Fruit fly (Drosophila melanogaster) whole organism, embryonic: ENCODE data around the gene CG13311.

Source experiments
- CG11247 ChIP-seq: fragments of 200-800 bp; sonication (Bioruptor generic); IDR thresholded peaks from 2 replicates; pipeline ENCODE4 v1.3.6; 2022; ENCODE audit warnings: missing biosample characterization, missing genetic modification characterization
- CG11456 ChIP-seq: fragments of 200-800 bp; sonication (Bioruptor generic); IDR thresholded peaks from 3 replicates; pipeline ENCODE4 v1.3.6; 2022; ENCODE audit warnings: missing biosample characterization, missing genetic modification characterization
- CG12942 ChIP-seq: fragments of 200-800 bp; sonication (Bioruptor generic); optimal IDR thresholded peaks from 3 replicates; lab custom pipeline; 2016; ENCODE audit warnings: missing biosample characterization, missing genetic modification characterization
- CG13424 ChIP-seq: fragments of 200-800 bp; sonication (Bioruptor generic); optimal IDR thresholded peaks from 2 replicates; lab custom pipeline; 2019; ENCODE audit warnings: missing biosample characterization, mild to moderate bottlenecking, missing genetic modification characterization, moderate library complexity
- CG1603 ChIP-seq: fragments of 200-800 bp; sonication (Bioruptor generic); optimal IDR thresholded peaks from 2 replicates; lab custom pipeline; 2019; ENCODE audit warnings: missing biosample characterization, mild to moderate bottlenecking, missing genetic modification characterization, moderate library complexity
- CG16815 ChIP-seq: fragments of 200-800 bp; sonication (Bioruptor generic); optimal IDR thresholded peaks from 3 replicates; lab custom pipeline; 2017; ENCODE audit warnings: missing biosample characterization, mild to moderate bottlenecking, missing genetic modification characterization
- CG17359 ChIP-seq: fragments of 200-800 bp; sonication (Bioruptor generic); optimal IDR thresholded peaks from 3 replicates; lab custom pipeline; 2018; ENCODE audit warnings: missing biosample characterization, mild to moderate bottlenecking, missing genetic modification characterization, moderate library complexity
- CG1792 ChIP-seq: fragments of 200-800 bp; sonication (Bioruptor generic); optimal IDR thresholded peaks from 2 replicates; lab custom pipeline; 2016; ENCODE audit warnings: missing biosample characterization, missing genetic modification characterization
- CG18262 ChIP-seq: fragments of 200-800 bp; optimal IDR thresholded peaks from 3 replicates; lab custom pipeline; 2019; ENCODE audit warnings: missing biosample characterization, mild to moderate bottlenecking, missing genetic modification characterization, moderate library complexity
- CG2199 ChIP-seq: fragments of 200-800 bp; sonication (Bioruptor generic); IDR thresholded peaks from 3 replicates; pipeline ENCODE4 v1.3.6; 2022; ENCODE audit warnings: missing biosample characterization, missing genetic modification characterization
- CG30020 ChIP-seq: fragments of 200-800 bp; optimal IDR thresholded peaks from 2 replicates; lab custom pipeline; 2019; ENCODE audit warnings: missing biosample characterization, mild to moderate bottlenecking, missing genetic modification characterization, moderate library complexity
- CG31441 ChIP-seq: fragments of 200-800 bp; sonication (Bioruptor generic); IDR thresholded peaks from 2 replicates; pipeline ENCODE4 v1.3.6; 2022; ENCODE audit warnings: missing biosample characterization, missing genetic modification characterization
- CG3281 ChIP-seq: fragments of 200-800 bp; sonication (Bioruptor generic); optimal IDR thresholded peaks from 3 replicates; lab custom pipeline; 2017; ENCODE audit warnings: missing biosample characterization, mild to moderate bottlenecking, missing genetic modification characterization
- CG34224 ChIP-seq: fragments of 200-800 bp; sonication (Bioruptor generic); IDR thresholded peaks from 3 replicates; pipeline ENCODE4 v1.3.6; 2022; ENCODE audit warnings: missing biosample characterization, missing genetic modification characterization; ENCODE audit not compliant: partially characterized antibody
- CG43689 ChIP-seq: fragments of 200-800 bp; sonication (Bioruptor generic); IDR thresholded peaks from 2 replicates; pipeline ENCODE4 v1.3.6; 2022; ENCODE audit warnings: missing biosample characterization, missing genetic modification characterization
- CG4617 ChIP-seq: fragments of 200-800 bp; sonication (Bioruptor generic); optimal IDR thresholded peaks from 3 replicates; lab custom pipeline; 2016; ENCODE audit warnings: missing biosample characterization, missing genetic modification characterization, borderline replicate concordance
- CG7786 ChIP-seq: fragments of 200-800 bp; sonication (Bioruptor generic); optimal IDR thresholded peaks from 2 replicates; lab custom pipeline; 2016; ENCODE audit warnings: missing biosample characterization, missing genetic modification characterization
- CG9215 ChIP-seq: fragments of 200-800 bp; sonication (Bioruptor generic); IDR thresholded peaks from 2 replicates; pipeline ENCODE4 v1.3.6; 2022; ENCODE audit warnings: missing biosample characterization, missing genetic modification characterization
- CkIIα-i1 ChIP-seq: fragments of 200-800 bp; sonication (Bioruptor generic); IDR thresholded peaks from 2 replicates; pipeline ENCODE4 v1.3.6; 2022; ENCODE audit warnings: missing biosample characterization, missing genetic modification characterization
- Deaf1 ChIP-seq: fragments of 200-800 bp; optimal IDR thresholded peaks from 3 replicates; lab custom pipeline; 2019; ENCODE audit warnings: missing biosample characterization, mild to moderate bottlenecking, missing genetic modification characterization, moderate library complexity
- Dll ChIP-seq: fragments of 200-800 bp; sonication (Bioruptor generic); IDR thresholded peaks from 4 replicates; pipeline ENCODE4 v1.3.6; 2022; ENCODE audit warnings: missing biosample characterization, missing genetic modification characterization; ENCODE audit not compliant: partially characterized antibody
- Drgx ChIP-seq: fragments of 200-800 bp; sonication (Bioruptor generic); IDR thresholded peaks from 2 replicates; pipeline ENCODE4 v1.3.6; 2022; ENCODE audit warnings: missing biosample characterization, missing genetic modification characterization
- Eip74EF ChIP-seq, 2 experiments: fragments of 200-800 bp in 1 of 2; fragments of >200 bp in 1 of 2; sonication (Bioruptor generic) in 1 of 2; optimal IDR thresholded peaks; 2 replicates each; lab custom pipeline; 2017 to 2019; ENCODE audit warnings: missing biosample characterization in 2 of 2, missing genetic modification characterization in 2 of 2, mild to moderate bottlenecking in 1 of 2, moderate library complexity in 1 of 2
- Hmr ChIP-seq: fragments of 200-800 bp; sonication (Bioruptor generic); optimal IDR thresholded peaks from 3 replicates; lab custom pipeline; 2017; ENCODE audit warnings: mild to moderate bottlenecking, missing biosample characterization, missing genetic modification reagents, missing genetic modification characterization
- Hr78 ChIP-seq, 2 experiments: fragments of 200-800 bp in 1 of 2; fragments of >200 bp in 1 of 2; sonication (Bioruptor generic) in 1 of 2; optimal IDR thresholded peaks; 2 replicates each; lab custom pipeline; 2017 to 2019; ENCODE audit warnings: missing biosample characterization in 2 of 2, missing genetic modification characterization in 2 of 2, mild to moderate bottlenecking in 1 of 2, moderate library complexity in 1 of 2
- Poxn ChIP-seq: fragments of 200-800 bp; sonication (Bioruptor generic); IDR thresholded peaks from 2 replicates; pipeline ENCODE4 v1.3.6; 2022; ENCODE audit warnings: missing biosample characterization, missing genetic modification characterization
- TFAM ChIP-seq: fragments of 200-800 bp; sonication (Bioruptor generic); optimal IDR thresholded peaks from 2 replicates; lab custom pipeline; 2017; ENCODE audit warnings: missing biosample characterization, missing genetic modification characterization, inconsistent platforms
- Vsx1 ChIP-seq: fragments of 200-800 bp; sonication (Bioruptor generic); optimal IDR thresholded peaks from 2 replicates; lab custom pipeline; 2017; ENCODE audit warnings: missing biosample characterization, mild to moderate bottlenecking, missing genetic modification characterization, missing genetic modification reagents
- amos ChIP-seq: fragments of 200-800 bp; sonication (Bioruptor generic); IDR thresholded peaks from 2 replicates; pipeline ENCODE4 v1.3.6; 2022; ENCODE audit warnings: missing biosample characterization, missing genetic modification characterization; ENCODE audit not compliant: partially characterized antibody
- bbx ChIP-seq: fragments of 200-800 bp; sonication (Bioruptor generic); IDR thresholded peaks from 2 replicates; pipeline ENCODE4 v1.3.6; 2022; ENCODE audit warnings: missing biosample characterization, missing genetic modification characterization; ENCODE audit not compliant: partially characterized antibody
- ewg ChIP-seq: fragments of 200-800 bp; sonication (Bioruptor generic); optimal IDR thresholded peaks from 3 replicates; lab custom pipeline; 2017; ENCODE audit warnings: mild to moderate bottlenecking, missing biosample characterization, missing genetic modification reagents, missing genetic modification characterization
- grau ChIP-seq: fragments of 200-800 bp; optimal IDR thresholded peaks from 3 replicates; lab custom pipeline; 2019; ENCODE audit warnings: missing biosample characterization, mild to moderate bottlenecking, missing genetic modification characterization, moderate library complexity
- gro ChIP-seq: fragments of 200-800 bp; sonication (Bioruptor generic); optimal IDR thresholded peaks from 2 replicates; lab custom pipeline; 2016; ENCODE audit warnings: missing biosample characterization, missing genetic modification characterization
- jumu ChIP-seq: fragments of 200-800 bp; sonication (Bioruptor generic); optimal IDR thresholded peaks from 3 replicates; lab custom pipeline; 2016; ENCODE audit warnings: missing biosample characterization, missing genetic modification characterization
- lab ChIP-seq: fragments of 200-800 bp; sonication (Bioruptor generic); optimal IDR thresholded peaks from 3 replicates; lab custom pipeline; 2017; ENCODE audit warnings: missing biosample characterization, missing genetic modification characterization, mild to moderate bottlenecking, moderate library complexity, missing genetic modification reagents
- peb ChIP-seq: fragments of 200-800 bp; sonication (Bioruptor generic); IDR thresholded peaks from 2 replicates; pipeline ENCODE4 v1.3.6; 2022; ENCODE audit warnings: missing biosample characterization, missing genetic modification characterization
- pita ChIP-seq: fragments of 200-800 bp; sonication (Bioruptor generic); optimal IDR thresholded peaks from 2 replicates; lab custom pipeline; 2017; ENCODE audit warnings: missing biosample characterization, mild to moderate bottlenecking, missing genetic modification characterization
- pnt ChIP-seq: fragments of 200-800 bp; sonication (Bioruptor generic); optimal IDR thresholded peaks from 3 replicates; lab custom pipeline; 2016; ENCODE audit warnings: missing biosample characterization, missing genetic modification characterization
- pzg ChIP-seq: fragments of 200-800 bp; sonication (Bioruptor generic); optimal IDR thresholded peaks from 3 replicates; lab custom pipeline; 2018; ENCODE audit warnings: missing biosample characterization, mild to moderate bottlenecking, missing genetic modification characterization, moderate library complexity
- sna ChIP-seq: fragments of 200-800 bp; sonication (Bioruptor generic); IDR thresholded peaks from 2 replicates; pipeline ENCODE4 v1.3.6; 2022; ENCODE audit warnings: missing biosample characterization, missing genetic modification characterization; ENCODE audit not compliant: partially characterized antibody
- tap ChIP-seq: fragments of 200-800 bp; optimal IDR thresholded peaks from 3 replicates; lab custom pipeline; 2019; ENCODE audit warnings: missing biosample characterization, mild to moderate bottlenecking, missing genetic modification characterization, moderate library complexity
- tin ChIP-seq: fragments of 200-800 bp; sonication (Bioruptor generic); optimal IDR thresholded peaks from 3 replicates; lab custom pipeline; 2016; ENCODE audit warnings: missing biosample characterization, missing genetic modification characterization
- ttk ChIP-seq: fragments of 200-800 bp; sonication (Bioruptor generic); IDR thresholded peaks from 2 replicates; pipeline ENCODE4 v2.1.2; 2022; ENCODE audit warnings: missing biosample characterization, missing genetic modification characterization
- unc-4 ChIP-seq: fragments of 200-800 bp; sonication (Bioruptor generic); IDR thresholded peaks from 2 replicates; pipeline ENCODE4 v1.3.6; 2022; ENCODE audit warnings: missing biosample characterization, missing genetic modification characterization; ENCODE audit not compliant: partially characterized antibody
- vnd ChIP-seq: fragments of 200-800 bp; sonication (Bioruptor generic); IDR thresholded peaks from 3 replicates; pipeline ENCODE4 v1.3.6; 2022; ENCODE audit warnings: missing biosample characterization, missing genetic modification characterization; ENCODE audit not compliant: partially characterized antibody
- zf30C ChIP-seq: fragments of 200-800 bp; sonication (Bioruptor generic); optimal IDR thresholded peaks from 3 replicates; lab custom pipeline; 2018; ENCODE audit warnings: missing biosample characterization, mild to moderate bottlenecking, missing genetic modification characterization
- zfh1 ChIP-seq: fragments of 200-800 bp; sonication (Bioruptor generic); IDR thresholded peaks from 3 replicates; pipeline ENCODE4 v1.3.6; 2022; ENCODE audit warnings: missing biosample characterization, missing genetic modification characterization

Gene CG13311

DNA sequence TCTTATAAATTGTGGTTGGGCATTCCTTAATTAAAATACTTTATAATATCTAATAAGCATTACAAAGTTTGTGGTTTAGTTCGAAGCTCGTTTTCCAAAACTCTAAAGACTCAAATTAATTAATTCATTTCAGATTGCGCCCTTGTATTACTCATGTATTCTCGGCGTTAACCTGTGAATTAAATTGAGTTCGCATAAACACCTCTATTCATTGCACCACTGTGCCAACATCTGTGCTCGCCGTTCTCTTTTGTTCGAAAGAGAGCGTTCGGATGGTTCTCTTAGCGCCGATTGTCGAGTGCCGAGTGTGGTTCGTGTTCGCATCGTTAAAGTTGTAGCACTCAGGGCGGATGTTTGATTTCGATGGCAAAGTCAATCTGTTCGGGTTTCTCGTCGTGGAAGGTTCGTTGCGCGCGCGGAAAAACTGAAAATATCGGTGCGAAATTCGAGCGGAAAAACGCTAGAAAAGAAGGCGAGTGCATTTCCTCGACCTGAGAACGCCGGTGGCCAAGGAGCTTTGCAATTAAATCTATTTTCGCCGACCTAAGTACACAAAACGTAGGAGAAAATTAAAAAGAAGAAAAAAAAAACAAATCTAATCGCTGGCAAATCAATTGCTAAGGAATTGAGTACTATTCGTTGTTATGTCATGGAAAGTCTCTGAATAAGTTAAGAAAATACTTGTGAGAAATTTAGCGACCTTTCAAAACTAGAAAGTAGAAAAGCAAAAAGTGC lies 25.3 kb upstream of the CG13311 start, which contains the start of gene dally (continued):
- TF ChIP-seq ttk (GFP tag; lab: Robert Waterston, UW) (peak; percentile 5; the same call in 1 of the 2 replicates), CG11456 (GFP tag; lab: Robert Waterston, UW) (no peak), CG30020 (tag; lab: Kevin White, UChicago) (no peak), gro (GFP tag; lab: Kevin White, UChicago) (peak; percentile 75), Deaf1 (tag; lab: Kevin White, UChicago) (peak; percentile 100), CG1792 (GFP tag; lab: Kevin White, UChicago) (no peak), CG1603 (peak; percentile 16), tin (GFP tag; lab: Kevin White, UChicago) (peak; percentile 13), Hr78 (GFP tag; optimal IDR thresholded peaks at IDR 0.05; lab: Kevin White, UChicago) (peak in 1 of 2 experiments; percentile 7), vnd (GFP tag; lab: Robert Waterston, UW) (0 out of 3 replicates have a peak, but pooled peaks have one; percentile 6), lab (GFP tag; lab: Kevin White, UChicago) (peak; percentile 46), CG3281 (peak; percentile 16), TFAM (GFP tag; lab: Kevin White, UChicago) (no peak), Drgx (peak; percentile 63), grau (tag; lab: Kevin White, UChicago) (peak; percentile 21), Hmr (peak; percentile 50), CG17359 (peak; percentile 36), bbx (GFP tag; lab: Robert Waterston, UW) (peak; percentile 62; the same call in 1 of the 2 replicates), Poxn (GFP tag; lab: Robert Waterston, UW) (no peak), CG7786 (GFP tag; lab: Kevin White, UChicago) (no peak), Dll (GFP tag; lab: Robert Waterston, UW) (peak; percentile 36; the same call in 1 of the 4 replicates), CG2199 (GFP tag; lab: Robert Waterston, UW) (peak; percentile 69), CkIIα-i1 (GFP tag; lab: Robert Waterston, UW) (no peak), CG34224 (GFP tag; lab: Robert Waterston, UW) (peak; percentile 61), CG16815 (GFP tag; lab: Kevin White, UChicago) (no peak), CG13424 (tag; lab: Kevin White, UChicago) (no peak), unc-4 (peak; percentile 42; the same call in 1 of the 2 replicates), zf30C (GFP tag; lab: Kevin White, UChicago) (no peak), zfh1 (GFP tag; lab: Robert Waterston, UW) (peak; percentile 57; the same call in 2 of the 3 replicates), peb (GFP tag; lab: Robert Waterston, UW) (0 out of 2 replicates have a peak, but pooled peaks have one; percentile 26), CG31441 (peak; percentile 20; the same call in 1 of the 2 replicates), CG12942 (GFP tag; lab: Kevin White, UChicago) (no peak), pzg (GFP tag; lab: Kevin White, UChicago) (no peak), CG11247 (peak; percentile 36; the same call in 1 of the 2 replicates), Vsx1 (peak; percentile 5), amos (GFP tag; lab: Robert Waterston, UW) (peak; percentile 55; the same call in 1 of the 2 replicates), sna (GFP tag; lab: Robert Waterston, UW) (peak; percentile 22; the same call in 1 of the 2 replicates), CG43689 (GFP tag; lab: Robert Waterston, UW) (no peak), jumu (GFP tag; lab: Kevin White, UChicago) (no peak), pita (no peak), ewg (GFP tag; lab: Kevin White, UChicago) (no peak), pnt (GFP tag; lab: Kevin White, UChicago) (no peak), CG18262 (tag; lab: Kevin White, UChicago) (peak; percentile 19), CG9215 (no peak), tap (peak; percentile 2), CG4617 (GFP tag; lab: Kevin White, UChicago) (no peak), Eip74EF (GFP tag; optimal IDR thresholded peaks at IDR 0.05; lab: Kevin White, UChicago) (peak in 1 of 2 experiments; percentile 15)
